Fruit fly (Drosophila melanogaster): ENCODE results near the gene CG33306.

The CG33306 gene

dm6 chr2L:13820176-13820575 lies 23.4 kb downstream of the CG33306 start:
- TF ChIP-seq N (GFP tag; optimal IDR thresholded peaks at IDR 0.05): no peak
- TF ChIP-seq rgr (GFP tag; optimal IDR thresholded peaks at IDR 0.05): no peak
- TF ChIP-seq brk (GFP tag; optimal IDR thresholded peaks at IDR 0.05): no peak
- no peak for TF ChIP-seq Sp1 (GFP tag; optimal IDR thresholded peaks at IDR 0.05)
- no peak for TF ChIP-seq Hr78 (GFP tag; optimal IDR thresholded peaks at IDR 0.05)
- no peak for TF ChIP-seq ey (GFP tag; optimal IDR thresholded peaks at IDR 0.05)
- TF ChIP-seq foxo (GFP tag; optimal IDR thresholded peaks at IDR 0.05): no peak
- no peak for TF ChIP-seq Rel (GFP tag; optimal IDR thresholded peaks at IDR 0.05)
- peak; percentile 91 for TF ChIP-seq Rel (tag; optimal IDR thresholded peaks at IDR 0.05)
- TF ChIP-seq sage (GFP tag; optimal IDR thresholded peaks at IDR 0.05): no peak

DNA sequence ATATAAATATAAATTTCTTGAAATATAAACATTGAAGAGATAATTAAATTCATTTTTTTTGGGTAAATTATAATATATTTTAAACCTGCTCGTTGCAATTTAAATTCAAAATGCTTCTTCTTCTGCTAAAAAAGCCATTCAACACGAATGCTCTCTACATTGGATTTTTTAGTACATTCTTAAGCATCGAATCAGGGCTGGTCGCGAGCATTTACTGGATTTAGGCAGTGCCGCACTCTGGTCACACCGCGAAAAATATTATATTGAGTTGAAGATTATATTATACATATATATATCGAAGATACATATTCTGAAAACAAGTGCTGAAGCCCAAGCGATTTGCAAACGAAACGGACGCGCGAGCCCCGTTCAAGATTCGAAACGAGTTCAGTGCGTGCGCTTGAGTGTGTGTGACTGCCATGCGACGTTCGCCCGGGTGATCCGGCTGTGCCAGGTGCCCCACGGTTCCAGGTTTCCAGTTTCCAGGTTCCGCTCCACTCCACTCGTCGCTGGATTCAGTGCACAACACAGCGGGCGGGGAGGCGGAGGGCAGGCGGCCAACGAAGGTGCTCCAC lies 29.9 kb downstream of the CG33306 start, which contains the start of gene Sos:
TSS of gene Sos (plus strand) at position 213 of the 575 bp plus-strand sequence.
- no peak for TF ChIP-seq h (GFP tag; optimal IDR thresholded peaks at IDR 0.05)
- TF ChIP-seq dl (GFP tag; optimal IDR thresholded peaks at IDR 0.05; ENCODE audit: insufficient read depth in 1 of 2, partially characterized antibody in 2 of 2): no peak
- TF ChIP-seq Vsx2 (GFP tag; optimal IDR thresholded peaks at IDR 0.05; ENCODE audit: partially characterized antibody): no peak
- no peak for TF ChIP-seq Rel (GFP tag; optimal IDR thresholded peaks at IDR 0.05)
- peak; percentile 45 for TF ChIP-seq Rel (tag; optimal IDR thresholded peaks at IDR 0.05)

dm6 chr2L:13813156-13813555 lies 30.4 kb downstream of the CG33306 start, which contains the start of gene CG16888:
Gene CG16888, minus strand, starts transcription at chr2L:13813256.
- TF ChIP-seq sv (GFP tag; optimal IDR thresholded peaks at IDR 0.05) (no peak), pan (optimal IDR thresholded peaks at IDR 0.05) (no peak), HLH106 (tag; optimal IDR thresholded peaks at IDR 0.05) (no peak), dl (GFP tag; optimal IDR thresholded peaks at IDR 0.05; ENCODE audit: insufficient read depth in 1 of 2, partially characterized antibody in 2 of 2) (no peak), rgr (GFP tag; optimal IDR thresholded peaks at IDR 0.05) (no peak)

- TF ChIP-seq CG9705 (GFP tag; optimal IDR thresholded peaks at IDR 0.05) (peak; percentile 15), Hr83 (GFP tag; optimal IDR thresholded peaks at IDR 0.05; ENCODE audit: poor library complexity, severe bottlenecking) (peak; percentile 21), pan (optimal IDR thresholded peaks at IDR 0.05) (no peak), usp (GFP tag; optimal IDR thresholded peaks at IDR 0.05) (no peak), Mio (GFP tag; optimal IDR thresholded peaks at IDR 0.05) (no peak)
Measured at dm6 chr2L:13811323-13811722, 32.2 kb downstream of the CG33306 start, which contains the start of the genes Adat1 and CG16865. Gene Adat1, minus strand, starts transcription at chr2L:13811474. Gene CG16865, plus strand, starts transcription at chr2L:13811522.

- TF ChIP-seq Sp1 (GFP tag; optimal IDR thresholded peaks at IDR 0.05) (peak; percentile 38), Hr83 (GFP tag; optimal IDR thresholded peaks at IDR 0.05; ENCODE audit: poor library complexity, severe bottlenecking) (peak; percentile 64), rgr (GFP tag; optimal IDR thresholded peaks at IDR 0.05) (peak; percentile 45), OdsH (GFP tag; optimal IDR thresholded peaks at IDR 0.05) (peak; percentile 34), CG32264 (GFP tag; optimal IDR thresholded peaks at IDR 0.05) (peak; percentile 3), Dfd (GFP tag; optimal IDR thresholded peaks at IDR 0.05) (no peak), CrebA (GFP tag; optimal IDR thresholded peaks at IDR 0.05; ENCODE audit: borderline replicate concordance) (no peak)
Measured at dm6 chr2L:13807959-13808358, 35.6 kb downstream of the CG33306 start.

DNA sequence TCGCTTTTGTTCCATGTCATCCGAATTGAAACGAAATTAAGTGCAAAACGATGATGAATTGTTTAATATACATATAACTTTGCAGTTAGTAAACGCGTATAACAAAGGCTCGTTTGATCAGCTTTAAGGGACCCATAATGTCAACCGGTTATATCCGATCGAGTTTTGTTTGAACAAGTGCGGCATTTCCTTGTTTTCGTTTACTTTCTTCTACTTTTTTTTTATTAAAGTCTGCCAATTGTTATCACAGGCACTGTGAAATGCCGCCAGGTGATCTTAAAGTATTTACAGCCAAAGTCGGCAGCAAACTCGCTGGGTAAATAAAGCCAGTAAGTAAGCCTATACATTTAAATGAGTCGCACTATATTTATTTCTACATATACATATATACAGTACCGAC lies 36.4 kb downstream of the CG33306 start:
- TF ChIP-seq Hr83 (GFP tag; optimal IDR thresholded peaks at IDR 0.05; ENCODE audit: poor library complexity, severe bottlenecking) (peak; percentile 76), dsf (GFP tag; optimal IDR thresholded peaks at IDR 0.05; ENCODE audit: borderline replicate concordance) (no peak), CG9705 (GFP tag; optimal IDR thresholded peaks at IDR 0.05) (no peak), rgr (GFP tag; optimal IDR thresholded peaks at IDR 0.05) (peak; percentile 52), OdsH (GFP tag; optimal IDR thresholded peaks at IDR 0.05) (peak; percentile 13), dmrt93B (GFP tag; optimal IDR thresholded peaks at IDR 0.05) (no peak), pan (optimal IDR thresholded peaks at IDR 0.05) (no peak), Vsx2 (GFP tag; optimal IDR thresholded peaks at IDR 0.05; ENCODE audit: partially characterized antibody) (no peak), h (GFP tag; optimal IDR thresholded peaks at IDR 0.05) (peak; percentile 55), fru (GFP tag; optimal IDR thresholded peaks at IDR 0.05) (peak; percentile 42), Hnf4 (GFP tag; optimal IDR thresholded peaks at IDR 0.05) (no peak)

Measured in whole organism, wandering third instar larva.